Worm (Caenorhabditis elegans): ENCODE measurements around the gene F46E10.2.

DNA sequence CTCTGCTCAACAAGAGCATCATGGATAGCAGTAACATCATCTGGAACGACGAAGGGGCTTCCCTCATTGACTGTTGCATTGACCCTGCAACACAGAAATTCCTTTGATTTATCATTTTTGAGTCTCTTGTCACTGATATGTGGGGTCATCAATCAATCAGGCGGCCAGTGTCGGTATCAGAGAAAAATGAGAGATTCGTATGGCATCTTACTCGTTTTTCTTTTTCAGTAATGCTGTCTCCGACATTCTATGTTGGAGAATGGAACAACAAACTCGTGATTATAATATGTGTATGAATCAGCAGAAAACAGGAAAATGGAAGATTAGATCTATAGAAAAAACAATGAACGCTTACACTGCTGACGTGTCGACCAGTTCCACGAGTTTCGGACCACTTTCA is 17.1 kb upstream of the F46E10.2 start:
- TF ChIP-seq ceh-82 (tag; optimal IDR thresholded peaks at IDR 0.05): no peak
- no peak for TF ChIP-seq unc-62 (GFP tag; optimal IDR thresholded peaks at IDR 0.05)
- TF ChIP-seq mdl-1 (tag; optimal IDR thresholded peaks at IDR 0.05): no peak
- no peak for TF ChIP-seq sem-4 (tag; optimal IDR thresholded peaks at IDR 0.05)
- TF ChIP-seq elt-1 (tag; optimal IDR thresholded peaks at IDR 0.05): no peak
- TF ChIP-seq R02D3.7 (tag; optimal IDR thresholded peaks at IDR 0.05): no peak
- TF ChIP-seq blmp-1 (tag; optimal IDR thresholded peaks at IDR 0.05; ENCODE audit: insufficient read depth): no peak

Data from whole organism, L2 larva.